Worm (Caenorhabditis elegans): ENCODE data around the gene C08E3.14.

C08E3.14 gene

DNA sequence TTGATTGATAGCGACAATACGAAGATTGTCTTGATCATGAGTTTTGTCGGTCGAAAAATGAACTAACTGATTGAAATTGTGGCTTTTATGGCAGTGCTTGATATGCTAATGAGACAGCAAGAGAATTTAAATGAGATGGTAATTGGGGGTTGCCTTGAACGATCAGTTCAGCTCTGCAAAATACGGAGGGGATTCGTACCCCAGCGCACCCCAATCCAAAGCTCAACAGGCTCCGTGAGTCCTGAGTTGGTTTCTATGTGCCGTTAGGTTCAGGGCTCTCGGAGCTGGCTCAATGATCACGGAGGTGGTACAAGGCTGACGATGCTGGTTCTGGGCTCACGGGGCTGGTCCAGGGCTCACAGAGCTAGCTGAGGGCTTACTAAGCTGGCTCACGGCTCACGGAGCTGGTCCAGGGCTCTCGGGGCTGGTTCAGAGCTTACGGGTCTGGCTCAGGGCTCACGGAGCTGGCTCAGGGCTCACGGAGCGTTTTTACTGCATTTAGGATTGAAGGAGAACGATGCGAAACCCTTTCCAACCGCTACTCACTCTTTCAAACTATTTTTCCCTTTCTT, 19.1 kb downstream of the C08E3.14 start, which contains the start of gene ZC204.6:
TSS of gene ZC204.6 (minus strand) at position 51 of the 572 bp plus-strand sequence.
- no peak for TF ChIP-seq sem-4 (tag; optimal IDR thresholded peaks at IDR 0.05)
- TF ChIP-seq fos-1 (tag; optimal IDR thresholded peaks at IDR 0.05) = no peak
- TF ChIP-seq crh-2 (tag; optimal IDR thresholded peaks at IDR 0.05) = no peak
- TF ChIP-seq nhr-129 (tag; optimal IDR thresholded peaks at IDR 0.05) = no peak
- no peak for TF ChIP-seq ztf-1 (GFP tag; conservative IDR thresholded peaks at IDR 0.05)
- TF ChIP-seq unc-55 (GFP tag; optimal IDR thresholded peaks at IDR 0.05) = no peak
- no peak for TF ChIP-seq aly-2 (tag; optimal IDR thresholded peaks at IDR 0.05)
- TF ChIP-seq egl-27 (tag; optimal IDR thresholded peaks at IDR 0.05) = no peak
- TF ChIP-seq blmp-1 (tag; optimal IDR thresholded peaks at IDR 0.05; ENCODE audit: insufficient read depth) = no peak
- TF ChIP-seq dmd-4 (tag; optimal IDR thresholded peaks at IDR 0.05) = no peak

DNA sequence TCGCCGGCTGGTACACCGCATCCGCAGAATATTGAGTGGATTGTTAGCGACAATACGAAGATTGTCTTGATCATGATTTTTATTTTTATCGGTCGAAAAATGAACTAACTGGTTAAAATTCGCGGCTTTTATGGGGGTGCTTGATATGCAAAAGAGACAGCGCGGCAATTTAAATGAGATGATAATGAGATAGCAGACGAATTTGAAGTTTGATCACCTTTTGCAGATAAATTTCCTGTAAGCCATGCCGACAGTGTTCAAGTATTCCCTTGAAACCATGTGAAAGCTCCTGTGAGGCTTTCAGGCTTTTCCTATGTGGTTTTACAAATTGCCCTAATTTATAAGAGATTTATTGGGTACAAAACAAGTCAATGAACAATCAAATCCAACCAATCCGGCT, 20.4 kb downstream of the C08E3.14 start, which contains the start of gene ZC204.17:
TSS of gene ZC204.17 (minus strand) at position 101 of the 400 bp plus-strand sequence.
- TF ChIP-seq snpc-4 (tag; optimal IDR thresholded peaks at IDR 0.05) (no peak), elt-1 (tag; optimal IDR thresholded peaks at IDR 0.05) (no peak), skn-1 (tag; optimal IDR thresholded peaks at IDR 0.05) (no peak), sem-4 (tag; optimal IDR thresholded peaks at IDR 0.05) (no peak), unc-55 (GFP tag; optimal IDR thresholded peaks at IDR 0.05) (no peak), ztf-1 (GFP tag; conservative IDR thresholded peaks at IDR 0.05) (no peak), nhr-237 (tag; optimal IDR thresholded peaks at IDR 0.05) (no peak), mdl-1 (tag; optimal IDR thresholded peaks at IDR 0.05) (no peak), peb-1 (tag; optimal IDR thresholded peaks at IDR 0.05) (no peak), unc-39 (tag; optimal IDR thresholded peaks at IDR 0.05) (no peak), F13H6.1 (tag; optimal IDR thresholded peaks at IDR 0.05) (no peak), lin-11 (tag; optimal IDR thresholded peaks at IDR 0.05) (no peak), gmeb-1 (tag; optimal IDR thresholded peaks at IDR 0.05) (no peak)

- no peak for TF ChIP-seq skn-1 (tag; optimal IDR thresholded peaks at IDR 0.05)
Measured at ce11 chrII:1648768-1649167, 23.0 kb downstream of the C08E3.14 start, which contains the start of gene fbxb-21. Gene fbxb-21, minus strand, starts transcription at chrII:1648868.

DNA sequence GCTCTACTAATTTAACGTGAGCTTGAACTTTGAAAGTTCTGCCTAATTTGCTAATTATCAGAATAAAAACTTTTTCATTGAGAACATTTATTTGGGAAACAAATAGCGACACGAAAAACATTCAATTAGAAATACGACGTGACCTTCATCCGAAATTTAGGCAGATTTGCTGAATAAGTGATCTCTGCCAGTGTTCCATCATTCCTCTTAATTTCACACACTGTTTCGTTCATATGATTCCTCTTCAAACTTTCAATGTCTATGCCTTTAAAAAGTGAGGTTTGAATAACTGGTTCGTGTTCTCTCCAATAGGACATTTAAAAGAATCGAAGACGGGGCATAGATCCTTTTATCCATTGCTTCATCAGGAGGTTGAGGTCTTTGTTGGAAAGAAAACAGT, 24.7 kb downstream of the C08E3.14 start, which contains the start of gene fbxb-20:
TSS of gene fbxb-20 (minus strand) at position 101 of the 400 bp plus-strand sequence.
- no peak for TF ChIP-seq zag-1 (tag; optimal IDR thresholded peaks at IDR 0.05)

ce11 chrII:1651804-1652203, 26.0 kb downstream of the C08E3.14 start, which contains the start of gene fbxb-16:
Gene fbxb-16, minus strand, starts transcription at chrII:1651904.
- TF ChIP-seq lin-39 (tag; optimal IDR thresholded peaks at IDR 0.05) (no peak), ztf-11 (tag; optimal IDR thresholded peaks at IDR 0.05) (no peak), mbf-1 (tag; optimal IDR thresholded peaks at IDR 0.05) (no peak), F13H6.1 (tag; optimal IDR thresholded peaks at IDR 0.05) (no peak), mab-5 (tag; optimal IDR thresholded peaks at IDR 0.05) (no peak), elt-3 (tag; optimal IDR thresholded peaks at IDR 0.05) (no peak), nhr-237 (tag; optimal IDR thresholded peaks at IDR 0.05) (no peak), sma-9 (GFP tag; optimal IDR thresholded peaks at IDR 0.05) (no peak), sma-9 (tag; optimal IDR thresholded peaks at IDR 0.05) (no peak), nhr-11 (tag; optimal IDR thresholded peaks at IDR 0.05) (no peak)

- TF ChIP-seq skn-1 (tag; optimal IDR thresholded peaks at IDR 0.05) (no peak), blmp-1 (tag; optimal IDR thresholded peaks at IDR 0.05; ENCODE audit: insufficient read depth) (no peak), nhr-12 (tag; optimal IDR thresholded peaks at IDR 0.05) (no peak), sma-3 (GFP tag; optimal IDR thresholded peaks at IDR 0.05) (no peak), nhr-25 (tag; optimal IDR thresholded peaks at IDR 0.05) (no peak)
Measured at ce11 chrII:1653397-1653796, 27.6 kb downstream of the C08E3.14 start, which contains the start of gene fbxb-15. Gene fbxb-15, minus strand, starts transcription at chrII:1653497.
